Worm (Caenorhabditis elegans): Measurements from ENCODE around the gene C24G6.8.

DNA sequence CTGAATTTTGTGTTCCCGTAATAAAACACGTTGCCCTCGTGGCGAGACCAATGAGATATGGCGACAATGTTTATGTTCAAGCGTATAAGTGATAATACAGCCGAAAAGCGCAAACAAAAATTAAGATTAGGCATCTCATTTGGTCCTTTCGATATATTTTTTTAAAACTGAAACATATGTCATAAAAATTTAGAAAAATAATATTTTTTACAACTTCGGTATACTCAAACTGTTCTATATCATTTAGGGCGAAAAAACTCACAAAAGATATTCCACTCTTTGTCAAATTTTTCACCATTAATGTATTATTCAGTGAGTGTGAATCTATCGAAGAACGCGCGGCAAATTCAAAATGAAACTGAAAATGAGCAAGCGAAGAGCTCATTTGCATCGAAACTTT, 2.8 kb upstream of the C24G6.8 start, which contains the start of gene cft-1:
- TF ChIP-seq nhr-23 (tag; optimal IDR thresholded peaks at IDR 0.05): no peak
- TF ChIP-seq nhr-28 (tag; optimal IDR thresholded peaks at IDR 0.05): no peak
- TF ChIP-seq ztf-11 (tag; optimal IDR thresholded peaks at IDR 0.05): no peak
- TF ChIP-seq nhr-76 (tag; optimal IDR thresholded peaks at IDR 0.05): no peak
- TF ChIP-seq ceh-16 (tag; optimal IDR thresholded peaks at IDR 0.05): no peak
- no peak for TF ChIP-seq fkh-10 (GFP tag; optimal IDR thresholded peaks at IDR 0.05)
- no peak for TF ChIP-seq fos-1 (tag; optimal IDR thresholded peaks at IDR 0.05)
- no peak for TF ChIP-seq ceh-82 (tag; optimal IDR thresholded peaks at IDR 0.05)
- no peak for TF ChIP-seq tbx-2 (tag; optimal IDR thresholded peaks at IDR 0.05)
- TF ChIP-seq unc-62 (GFP tag; optimal IDR thresholded peaks at IDR 0.05): no peak
